Fruit fly (Drosophila melanogaster) whole organism, embryonic: ENCODE results near the gene ckd.

Source experiments
- Awh ChIP-seq: fragments of 200-800 bp; sonication (Bioruptor generic); IDR thresholded peaks from 2 replicates; pipeline ENCODE4, ENCODE4 v1.3.6; 2022; ENCODE audit warnings: missing biosample characterization, missing genetic modification characterization
- CG13424 ChIP-seq: fragments of 200-800 bp; sonication (Bioruptor generic); optimal IDR thresholded peaks from 2 replicates; lab custom pipeline; 2019; ENCODE audit warnings: missing biosample characterization, mild to moderate bottlenecking, missing genetic modification characterization, moderate library complexity
- CG13775 ChIP-seq: fragments of 200-800 bp; sonication (Bioruptor generic); optimal IDR thresholded peaks from 3 replicates; lab custom pipeline; 2017; ENCODE audit warnings: missing biosample characterization, mild to moderate bottlenecking, missing genetic modification characterization
- CG16815 ChIP-seq: fragments of 200-800 bp; sonication (Bioruptor generic); optimal IDR thresholded peaks from 3 replicates; lab custom pipeline; 2017; ENCODE audit warnings: missing biosample characterization, mild to moderate bottlenecking, missing genetic modification characterization
- CG17829 ChIP-seq: fragments of 200-800 bp; optimal IDR thresholded peaks from 2 replicates; lab custom pipeline; 2019; ENCODE audit warnings: missing biosample characterization, mild to moderate bottlenecking, missing genetic modification characterization, moderate library complexity
- CG18011 ChIP-seq: fragments of 200-800 bp; sonication (Bioruptor generic); optimal IDR thresholded peaks from 2 replicates; lab custom pipeline; 2017; ENCODE audit warnings: missing biosample characterization, missing genetic modification characterization, mild to moderate bottlenecking, moderate library complexity, missing genotype
- CG1832 ChIP-seq: fragments of 200-800 bp; sonication (Bioruptor generic); optimal IDR thresholded peaks from 2 replicates; lab custom pipeline; 2017; ENCODE audit warnings: missing biosample characterization, mild to moderate bottlenecking, missing genetic modification characterization, inconsistent platforms
- CG30431 ChIP-seq: fragments of 200-800 bp; sonication (Bioruptor generic); optimal IDR thresholded peaks from 2 replicates; lab custom pipeline; 2017; ENCODE audit warnings: missing biosample characterization, missing genetic modification characterization
- CG33557 ChIP-seq: fragments of 200-800 bp; sonication (Bioruptor generic); optimal IDR thresholded peaks from 2 replicates; lab custom pipeline; 2019; ENCODE audit warnings: missing biosample characterization, mild to moderate bottlenecking, missing genetic modification characterization, moderate library complexity
- CG4282 ChIP-seq: fragments of 200-800 bp; sonication (Bioruptor generic); optimal IDR thresholded peaks from 2 replicates; lab custom pipeline; 2016; ENCODE audit warnings: missing biosample characterization, missing genetic modification characterization
- CG4328 ChIP-seq: fragments of 200-800 bp; sonication (Bioruptor generic); optimal IDR thresholded peaks from 3 replicates; lab custom pipeline; 2017; ENCODE audit warnings: missing biosample characterization, missing genetic modification reagents, missing genetic modification characterization
- CG4707 ChIP-seq: fragments of 200-800 bp; sonication (Bioruptor generic); optimal IDR thresholded peaks from 2 replicates; lab custom pipeline; 2018; ENCODE audit warnings: missing biosample characterization, mild to moderate bottlenecking, missing genetic modification characterization, moderate library complexity
- CG8089 ChIP-seq: fragments of 200-800 bp; sonication (Bioruptor generic); optimal IDR thresholded peaks from 3 replicates; lab custom pipeline; 2016; ENCODE audit warnings: missing biosample characterization, missing genetic modification characterization
- CG8281 ChIP-seq: fragments of 200-800 bp; sonication (Bioruptor generic); optimal IDR thresholded peaks from 2 replicates; lab custom pipeline; 2018; ENCODE audit warnings: missing biosample characterization, mild to moderate bottlenecking, missing genetic modification characterization, moderate library complexity
- CG9876 ChIP-seq: fragments of 200-800 bp; sonication (Bioruptor generic); optimal IDR thresholded peaks from 2 replicates; lab custom pipeline; 2016; ENCODE audit warnings: missing biosample characterization, missing genetic modification characterization
- CkIIα-i1 ChIP-seq: fragments of 200-800 bp; sonication (Bioruptor generic); IDR thresholded peaks from 2 replicates; pipeline ENCODE4 v1.3.6; 2022; ENCODE audit warnings: missing biosample characterization, missing genetic modification characterization
- CrebB ChIP-seq: fragments of 200-800 bp; sonication (Bioruptor generic); optimal IDR thresholded peaks from 3 replicates; lab custom pipeline; 2018; ENCODE audit warnings: missing biosample characterization, mild to moderate bottlenecking, missing genetic modification characterization
- H15 ChIP-seq: fragments of 200-800 bp; sonication (Bioruptor generic); IDR thresholded peaks from 3 replicates; pipeline ENCODE4 v1.3.6; 2022; ENCODE audit warnings: missing biosample characterization, missing genetic modification characterization
- H2.0 ChIP-seq: fragments of 200-800 bp; sonication (Bioruptor generic); IDR thresholded peaks from 2 replicates; pipeline ENCODE4 v1.3.6; 2022; ENCODE audit warnings: missing biosample characterization, missing genetic modification characterization
- Lpt ChIP-seq: fragments of >200 bp; optimal IDR thresholded peaks from 2 replicates; lab custom pipeline; 2018; ENCODE audit warnings: missing biosample characterization, missing genetic modification characterization
- MBD-R2 ChIP-seq: fragments of 200-800 bp; sonication (Bioruptor generic); IDR thresholded peaks from 2 replicates; pipeline ENCODE4 v1.3.6; 2022; ENCODE audit warnings: missing biosample characterization, missing genetic modification characterization
- Med ChIP-seq: fragments of 200-800 bp; sonication (Bioruptor generic); peaks from one replicate; lab custom pipeline; 2016; ENCODE audit warnings: missing biosample characterization, missing genetic modification characterization, mild to moderate bottlenecking, inconsistent platforms, moderate library complexity
- Side ChIP-seq: fragments of 200-800 bp; sonication (Bioruptor generic); optimal IDR thresholded peaks from 2 replicates; lab custom pipeline; 2016; ENCODE audit warnings: missing biosample characterization, missing genetic modification characterization
- Sox102F ChIP-seq: fragments of 200-800 bp; sonication (Bioruptor generic); optimal IDR thresholded peaks from 2 replicates; lab custom pipeline; 2018; ENCODE audit warnings: missing biosample characterization, mild to moderate bottlenecking, missing genetic modification characterization, moderate library complexity
- aop ChIP-seq: fragments of 200-800 bp; sonication (Bioruptor generic); IDR thresholded peaks from 2 replicates; pipeline ENCODE4 v1.3.6; 2022; ENCODE audit warnings: missing biosample characterization, missing genetic modification characterization
- ato ChIP-seq: fragments of 200-800 bp; sonication (Bioruptor generic); IDR thresholded peaks from 2 replicates; pipeline ENCODE4 v1.3.6; 2022; ENCODE audit warnings: missing biosample characterization, missing genetic modification characterization; ENCODE audit not compliant: partially characterized antibody
- btn ChIP-seq: fragments of 200-800 bp; sonication (Bioruptor generic); optimal IDR thresholded peaks from 2 replicates; lab custom pipeline; 2016; ENCODE audit warnings: missing biosample characterization, missing genetic modification characterization
- chinmo ChIP-seq: fragments of 200-800 bp; sonication (Bioruptor generic); IDR thresholded peaks from 4 replicates; pipeline ENCODE4 v1.3.6; 2022; ENCODE audit warnings: missing biosample characterization, missing genetic modification characterization; ENCODE audit not compliant: partially characterized antibody
- croc ChIP-seq: fragments of 200-800 bp; sonication (Bioruptor generic); conservative IDR thresholded peaks from 3 replicates; pipeline ENCODE4 v1.3.6; 2022; ENCODE audit warnings: missing biosample characterization, missing genetic modification characterization
- crp ChIP-seq, 2 experiments: fragments of 200-800 bp; sonication (Bioruptor generic); optimal IDR thresholded peaks; 2 replicates in 1 of 2; 3 replicates in 1 of 2; lab custom pipeline; 2017; ENCODE audit warnings: missing biosample characterization in 2 of 2, missing genetic modification characterization in 2 of 2, mild to moderate bottlenecking in 1 of 2, moderate library complexity in 1 of 2
- dpn ChIP-seq, 2 experiments: fragments of 200-800 bp; sonication (Bioruptor generic); optimal IDR thresholded peaks; 3 replicates each; lab custom pipeline; 2016; ENCODE audit warnings: missing biosample characterization in 2 of 2, missing genetic modification characterization in 2 of 2
- fru ChIP-seq: fragments of >200 bp; optimal IDR thresholded peaks from 2 replicates; lab custom pipeline; 2017
- her ChIP-seq: fragments of 200-800 bp; sonication (Bioruptor generic); optimal IDR thresholded peaks from 2 replicates; lab custom pipeline; 2016; ENCODE audit warnings: missing biosample characterization, missing genetic modification characterization
- inv ChIP-seq: fragments of 200-800 bp; sonication (Bioruptor generic); IDR thresholded peaks from 2 replicates; pipeline ENCODE4 v1.3.6; 2022; ENCODE audit warnings: missing biosample characterization, missing genetic modification characterization; ENCODE audit not compliant: partially characterized antibody
- jumu ChIP-seq: fragments of 200-800 bp; sonication (Bioruptor generic); optimal IDR thresholded peaks from 3 replicates; lab custom pipeline; 2016; ENCODE audit warnings: missing biosample characterization, missing genetic modification characterization
- kni ChIP-seq: fragments of 200-800 bp; sonication (Bioruptor generic); optimal IDR thresholded peaks from 3 replicates; lab custom pipeline; 2017; ENCODE audit warnings: mild to moderate bottlenecking, missing biosample characterization, missing genetic modification reagents, missing genetic modification characterization
- nom ChIP-seq: fragments of 200-800 bp; sonication (Bioruptor generic); optimal IDR thresholded peaks from 2 replicates; lab custom pipeline; 2017; ENCODE audit warnings: missing biosample characterization, missing genetic modification characterization, mild to moderate bottlenecking, moderate library complexity, missing genetic modification reagents
- otp ChIP-seq: fragments of 200-800 bp; sonication (Bioruptor generic); IDR thresholded peaks from 3 replicates; pipeline ENCODE4, ENCODE4 v1.3.6; 2022; ENCODE audit warnings: missing biosample characterization, missing genetic modification characterization
- sd ChIP-seq: fragments of 200-800 bp; sonication (Bioruptor generic); optimal IDR thresholded peaks from 3 replicates; lab custom pipeline; 2018; ENCODE audit warnings: missing biosample characterization, mild to moderate bottlenecking, missing genetic modification characterization, moderate library complexity
- sens ChIP-seq: fragments of 200-800 bp; sonication (Bioruptor generic); peaks from one replicate; lab custom pipeline; 2016; ENCODE audit warnings: missing biosample characterization, missing genetic modification characterization
- shn ChIP-seq: fragments of 200-800 bp; sonication (Bioruptor generic); optimal IDR thresholded peaks from 3 replicates; lab custom pipeline; 2016; ENCODE audit warnings: missing biosample characterization, missing genetic modification characterization
- ssp ChIP-seq: fragments of 200-800 bp; sonication (Bioruptor generic); IDR thresholded peaks from 2 replicates; pipeline ENCODE4 v1.3.6; 2022; ENCODE audit warnings: missing biosample characterization, missing genetic modification characterization
- stwl ChIP-seq: fragments of 200-800 bp; sonication (Bioruptor generic); optimal IDR thresholded peaks from 3 replicates; lab custom pipeline; 2018; ENCODE audit warnings: missing biosample characterization, mild to moderate bottlenecking, missing genetic modification characterization, moderate library complexity
- sug ChIP-seq: fragments of 200-800 bp; optimal IDR thresholded peaks from 2 replicates; lab custom pipeline; 2019; ENCODE audit warnings: missing biosample characterization, mild to moderate bottlenecking, missing genetic modification characterization, moderate library complexity
- toy ChIP-seq: fragments of 200-800 bp; sonication (Bioruptor generic); IDR thresholded peaks from 2 replicates; pipeline ENCODE4 v1.3.6; 2022; ENCODE audit warnings: missing biosample characterization, missing genetic modification characterization
- trh ChIP-seq: fragments of 200-800 bp; sonication (Bioruptor generic); optimal IDR thresholded peaks from 2 replicates; lab custom pipeline; 2016; ENCODE audit warnings: missing biosample characterization, missing genetic modification characterization
- tx ChIP-seq: fragments of 200-800 bp; sonication (Bioruptor generic); optimal IDR thresholded peaks from 2 replicates; lab custom pipeline; 2016; ENCODE audit warnings: missing biosample characterization, missing genetic modification characterization
- vnd ChIP-seq: fragments of 200-800 bp; sonication (Bioruptor generic); IDR thresholded peaks from 3 replicates; pipeline ENCODE4 v1.3.6; 2022; ENCODE audit warnings: missing biosample characterization, missing genetic modification characterization; ENCODE audit not compliant: partially characterized antibody
- zf30C ChIP-seq: fragments of 200-800 bp; sonication (Bioruptor generic); optimal IDR thresholded peaks from 3 replicates; lab custom pipeline; 2018; ENCODE audit warnings: missing biosample characterization, mild to moderate bottlenecking, missing genetic modification characterization

Gene ckd

DNA sequence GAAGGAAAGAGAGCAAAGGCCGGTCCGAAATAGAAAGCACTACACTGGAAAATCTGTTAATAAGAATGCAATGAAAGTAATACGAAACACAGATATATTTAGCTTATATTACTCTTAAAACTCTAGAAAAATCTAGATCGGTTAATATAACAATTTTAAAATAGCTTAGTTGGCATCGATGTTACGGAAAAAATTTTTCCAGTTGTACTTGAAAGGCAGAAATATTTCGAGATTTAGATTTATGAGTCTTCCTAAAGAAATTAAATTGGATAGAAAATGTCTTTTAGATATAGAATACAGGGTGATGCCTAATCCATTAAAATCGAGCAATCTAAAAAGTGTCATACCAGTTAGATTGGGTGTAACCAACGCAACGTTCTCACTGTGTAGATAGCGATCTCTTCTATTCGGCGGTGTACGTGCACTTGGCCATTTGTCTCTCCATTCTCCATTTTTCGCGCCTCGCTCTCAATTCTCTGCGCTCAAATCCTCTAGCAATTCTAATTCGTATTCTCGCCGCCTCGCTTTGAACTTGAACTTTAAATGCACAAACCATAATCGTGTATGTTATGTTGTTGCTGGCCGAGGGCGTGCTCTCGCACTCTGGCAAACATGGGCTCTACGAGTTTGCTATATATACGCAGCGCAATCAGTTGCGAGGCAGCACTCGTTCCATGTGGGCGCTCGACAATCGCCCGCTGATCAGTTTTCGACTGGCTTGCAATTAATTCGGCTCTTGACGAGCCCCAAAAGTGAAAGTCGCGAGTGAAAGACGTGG is 7.5 kb upstream of the ckd start (continued):
- TF ChIP-seq sd, result peak; percentile 83
- TF ChIP-seq sens (GFP tag; lab: Kevin White, UChicago), result peak; percentile 100
- no peak for TF ChIP-seq stwl (tag; lab: Kevin White, UChicago)
- peak; percentile 41; the same call in 1 of the 2 replicates for TF ChIP-seq Awh (GFP tag; lab: Robert Waterston, UW)
- peak; percentile 94 for TF ChIP-seq Sox102F (GFP tag; lab: Kevin White, UChicago)
- TF ChIP-seq shn (GFP tag; lab: Kevin White, UChicago), result peak; percentile 91
- peak; percentile 72 for TF ChIP-seq ssp
- peak; percentile 93 for TF ChIP-seq CG9876 (GFP tag; lab: Kevin White, UChicago)
- TF ChIP-seq H2.0, result peak; percentile 79
- peak; percentile 95 to 96 for TF ChIP-seq dpn (GFP tag; optimal IDR thresholded peaks at IDR 0.05; lab: Kevin White, UChicago)
- peak; percentile 93 for TF ChIP-seq Side
- peak; percentile 93 for TF ChIP-seq CG33557
- TF ChIP-seq CG4707 (GFP tag; lab: Kevin White, UChicago), result peak; percentile 76
- TF ChIP-seq tx (GFP tag; lab: Kevin White, UChicago), result peak; percentile 95
- TF ChIP-seq kni (GFP tag; lab: Kevin White, UChicago), result peak; percentile 93
- peak; percentile 87 for TF ChIP-seq trh
- no peak for TF ChIP-seq nom (GFP tag; lab: Kevin White, UChicago)
- peak; percentile 99 for TF ChIP-seq chinmo (GFP tag; lab: Robert Waterston, UW)
- TF ChIP-seq CG8281 (tag; lab: Kevin White, UChicago), result peak; percentile 79
- peak in 1 of 2 experiments; percentile 67 for TF ChIP-seq crp (GFP tag; optimal IDR thresholded peaks at IDR 0.05; lab: Kevin White, UChicago)
- TF ChIP-seq vnd, result no peak
- peak; percentile 97 for TF ChIP-seq CG13424 (tag; lab: Kevin White, UChicago)
- TF ChIP-seq croc (GFP tag; lab: Robert Waterston, UW), result peak; percentile 88
- TF ChIP-seq ato, result no peak
- TF ChIP-seq fru (lab: Kevin White, UChicago), result no peak
- peak; percentile 85 for TF ChIP-seq CG18011 (GFP tag; lab: Kevin White, UChicago)
- 0 out of 2 replicates have a peak, but pooled peaks have one; percentile 14 for TF ChIP-seq aop (GFP tag; lab: Robert Waterston, UW)
- TF ChIP-seq Med, result peak; percentile 97
- TF ChIP-seq CG8089 (GFP tag; lab: Kevin White, UChicago), result peak; percentile 94
- no peak for TF ChIP-seq inv
- TF ChIP-seq CG30431, result peak; percentile 94
- TF ChIP-seq CG4328 (GFP tag; lab: Kevin White, UChicago), result peak; percentile 92
- no peak for TF ChIP-seq CkIIα-i1
- peak; percentile 88 for TF ChIP-seq H15 (GFP tag; lab: Robert Waterston, UW)
- TF ChIP-seq CG4282, result peak; percentile 31
- peak; percentile 91 for TF ChIP-seq zf30C (GFP tag; lab: Kevin White, UChicago)
- TF ChIP-seq btn, result peak; percentile 86
- TF ChIP-seq her (GFP tag; lab: Kevin White, UChicago), result peak; percentile 88
- peak; percentile 77 for TF ChIP-seq otp (GFP tag; lab: Robert Waterston, UW)
- TF ChIP-seq jumu, result peak; percentile 93
- no peak for TF ChIP-seq Lpt (GFP tag; lab: Kevin White, UChicago)
- peak; percentile 95 for TF ChIP-seq CG17829
- peak; percentile 61; the same call in 1 of the 2 replicates for TF ChIP-seq MBD-R2 (GFP tag; lab: Robert Waterston, UW)
- no peak for TF ChIP-seq CG1832 (GFP tag; lab: Kevin White, UChicago)
- TF ChIP-seq CG16815, result peak; percentile 97
- TF ChIP-seq CrebB (tag; lab: Kevin White, UChicago), result peak; percentile 68
- TF ChIP-seq toy (GFP tag; lab: Robert Waterston, UW), result no peak
- TF ChIP-seq CG13775 (GFP tag; lab: Kevin White, UChicago), result peak; percentile 97
- peak; percentile 92 for TF ChIP-seq sug (tag; lab: Kevin White, UChicago)
